Worm (Caenorhabditis elegans): ENCODE data around the gene pph-2.

DNA sequence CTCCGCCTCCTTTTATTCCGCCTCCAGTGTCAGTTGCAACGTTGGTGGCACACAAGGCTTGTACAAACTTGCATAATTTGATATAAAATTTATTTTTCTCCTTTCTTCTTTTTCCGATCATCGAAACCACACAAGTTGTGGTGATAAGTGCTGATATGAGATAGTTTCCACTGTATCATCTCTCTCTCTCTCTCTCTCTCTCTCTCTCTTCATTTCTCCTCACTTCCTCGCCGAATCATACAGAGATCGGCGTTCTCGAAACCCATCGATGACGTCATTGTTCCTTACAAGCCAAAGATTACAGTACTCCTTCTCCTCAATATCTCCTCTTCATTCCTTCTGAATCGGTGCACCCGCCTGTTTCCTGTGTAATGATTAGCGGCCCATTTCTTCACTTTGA lies 21.8 kb upstream of the pph-2 start, which contains the start of gene nhr-43:
- no peak for TF ChIP-seq flt-1 (GFP tag; IDR thresholded peaks at IDR 0.05)
- TF ChIP-seq scrt-1 (GFP tag; IDR thresholded peaks at IDR 0.05): no peak
- TF ChIP-seq ama-1 (optimal IDR thresholded peaks at IDR 0.05): no peak
- no peak for TF ChIP-seq ets-7 (tag; optimal IDR thresholded peaks at IDR 0.05)
- no peak for TF ChIP-seq tbx-11 (GFP tag; IDR thresholded peaks at IDR 0.05)
- no peak for TF ChIP-seq ceh-36 (tag; optimal IDR thresholded peaks at IDR 0.05)
- no peak for TF ChIP-seq sea-1 (GFP tag; conservative IDR thresholded peaks at IDR 0.05)
- no peak for TF ChIP-seq ceh-13 (GFP tag; optimal IDR thresholded peaks at IDR 0.05)
- no peak for TF ChIP-seq hnd-1 (tag; optimal IDR thresholded peaks at IDR 0.05)
- no peak for TF ChIP-seq aly-1 (tag; optimal IDR thresholded peaks at IDR 0.05)
- no peak for TF ChIP-seq F13C5.2 (tag; optimal IDR thresholded peaks at IDR 0.05)
- TF ChIP-seq tra-4 (tag; optimal IDR thresholded peaks at IDR 0.05): no peak
- no peak for TF ChIP-seq tbx-37 (GFP tag; conservative IDR thresholded peaks at IDR 0.05)
- no peak for TF ChIP-seq hmbx-1 (tag; optimal IDR thresholded peaks at IDR 0.05)
